Worm (Caenorhabditis elegans) whole organism, midembryonic: ENCODE data around the gene Y73F8A.1159.

Experiments used
- flt-1 ChIP-seq: fragments of 200-800 bp; sonication (Bioruptor generic); IDR thresholded peaks from 2 replicates; pipeline ENCODE4 v1.3.6; 2022; ENCODE audit warnings: missing genetic modification characterization, missing compliant biosample characterization
- ztf-29 ChIP-seq: fragments of 200-800 bp; sonication (Bioruptor generic); IDR thresholded peaks from 2 replicates; pipeline ENCODE4 v1.3.6; 2022; ENCODE audit warnings: missing genetic modification reagents, missing genetic modification characterization, missing compliant biosample characterization

ce11 chrIV:15402565-15402964 is 11.7 kb upstream of the Y73F8A.1159 start:
- TF ChIP-seq ztf-29 (GFP tag; lab: Robert Waterston, UW): no peak
- TF ChIP-seq flt-1 (GFP tag; lab: Robert Waterston, UW): no peak
